Worm (Caenorhabditis elegans) whole organism, L1 larva: ENCODE measurements around the gene C50F4.10.

Experiments
- C16A3.4 ChIP-seq: fragments of 150-350 bp; optimal IDR thresholded peaks from 2 replicates; lab custom pipeline; 2014; ENCODE audit warnings: missing biosample characterization, missing genetic modification characterization
- F16B12.6 ChIP-seq: fragments of 150-350 bp; optimal IDR thresholded peaks from 2 replicates; lab custom pipeline; 2014; ENCODE audit warnings: missing biosample characterization, missing genetic modification characterization
- Y116A8C.19 ChIP-seq: sonication (generic microtip); optimal IDR thresholded peaks from 2 replicates; lab custom pipeline; 2016; ENCODE audit warnings: missing compliant biosample characterization, missing genetic modification characterization, borderline replicate concordance
- aha-1 ChIP-seq: fragments of 150-350 bp; optimal IDR thresholded peaks from 2 replicates; lab custom pipeline; 2014; ENCODE audit warnings: missing biosample characterization, missing genetic modification characterization
- alr-1 ChIP-seq: fragments of 200-800 bp; sonication (Bioruptor generic); optimal IDR thresholded peaks from 2 replicates; lab custom pipeline; 2018; ENCODE audit warnings: borderline replicate concordance, mild to moderate bottlenecking, missing genetic modification characterization, missing compliant biosample characterization
- ama-1 ChIP-seq: fragments of 150-350 bp; optimal IDR thresholded peaks from 2 replicates; lab custom pipeline; 2014
- blmp-1 ChIP-seq: fragments of 150-350 bp; optimal IDR thresholded peaks from 2 replicates; lab custom pipeline; 2014; ENCODE audit warnings: missing biosample characterization, missing genetic modification characterization
- ceh-88 ChIP-seq: fragments of 200-800 bp; sonication (Bioruptor generic); IDR thresholded peaks from 2 replicates; pipeline ENCODE4 v1.3.6; 2022; ENCODE audit warnings: missing genetic modification characterization, missing compliant biosample characterization
- ceh-90 ChIP-seq: sonication (generic microtip); optimal IDR thresholded peaks from 2 replicates; lab custom pipeline; 2016; ENCODE audit warnings: missing genetic modification characterization, missing compliant biosample characterization
- ces-1 ChIP-seq: fragments of 150-350 bp; optimal IDR thresholded peaks from 2 replicates; lab custom pipeline; 2014; ENCODE audit warnings: missing biosample characterization, missing genetic modification reagents, missing genetic modification characterization
- dpl-1 ChIP-seq, 3 experiments: fragments of 150-350 bp in 2 of 3; sonication (generic microtip) in 1 of 3; optimal IDR thresholded peaks; 2 replicates each; lab custom pipeline; 2014 to 2017; ENCODE audit warnings: missing biosample characterization in 3 of 3, missing genetic modification characterization in 3 of 3, missing genetic modification reagents in 3 of 3
- dsc-1 ChIP-seq: sonication (generic microtip); optimal IDR thresholded peaks from 2 replicates; lab custom pipeline; 2016; ENCODE audit warnings: mild to moderate bottlenecking, missing genetic modification characterization, missing compliant biosample characterization
- efl-1 ChIP-seq, 4 experiments: fragments of 150-350 bp; optimal IDR thresholded peaks in 3 of 4; peaks in 1 of 4; 1 replicate in 1 of 4; 2 replicates in 3 of 4; lab custom pipeline; 2014; ENCODE audit warnings: missing biosample characterization in 2 of 4, missing genetic modification characterization in 2 of 4, missing genetic modification reagents in 2 of 4
- efl-3 ChIP-seq: fragments of 200-800 bp; sonication (Bioruptor generic); optimal IDR thresholded peaks from 2 replicates; lab custom pipeline; 2018; ENCODE audit warnings: mild to moderate bottlenecking, missing genetic modification characterization, missing compliant biosample characterization
- egl-13 ChIP-seq: sonication (generic microtip); optimal IDR thresholded peaks from 2 replicates; lab custom pipeline; 2016; ENCODE audit warnings: missing genotype, missing genetic modification reagents, missing genetic modification characterization, missing compliant biosample characterization
- elt-2 ChIP-seq: sonication (generic microtip); optimal IDR thresholded peaks from 2 replicates; lab custom pipeline; 2016; ENCODE audit warnings: missing genetic modification characterization, mild to moderate bottlenecking, inconsistent platforms, missing compliant biosample characterization, missing genetic modification reagents
- elt-3 ChIP-seq, 6 experiments: fragments of 150-350 bp in 1 of 6; sonication (generic microtip); optimal IDR thresholded peaks; 2 replicates each; lab custom pipeline; 2017 to 2018; ENCODE audit warnings: missing biosample characterization in 6 of 6, missing genetic modification characterization in 6 of 6, inconsistent platforms in 1 of 6
- fkh-10 ChIP-seq: sonication (generic microtip); optimal IDR thresholded peaks from 2 replicates; lab custom pipeline; 2017; ENCODE audit warnings: missing biosample characterization, missing genetic modification reagents, missing genetic modification characterization
- fos-1 ChIP-seq: fragments of 150-350 bp; optimal IDR thresholded peaks from 2 replicates; lab custom pipeline; 2014; ENCODE audit warnings: missing biosample characterization, missing genetic modification characterization
- grh-1 ChIP-seq: fragments of 200-800 bp; sonication (Bioruptor generic); IDR thresholded peaks from 2 replicates; pipeline ENCODE4 v1.3.6; 2022; ENCODE audit warnings: missing genetic modification reagents, missing genetic modification characterization, missing compliant biosample characterization
- hlh-17 ChIP-seq: fragments of 200-800 bp; sonication (Bioruptor generic); optimal IDR thresholded peaks from 2 replicates; lab custom pipeline; 2018; ENCODE audit warnings: missing genetic modification characterization, mild to moderate bottlenecking, missing compliant biosample characterization, moderate library complexity, borderline replicate concordance
- hpl-2 ChIP-seq: fragments of 150-350 bp; optimal IDR thresholded peaks from 2 replicates; lab custom pipeline; 2014; ENCODE audit warnings: missing biosample characterization, missing genetic modification reagents, missing genetic modification characterization
- lin-13 ChIP-seq: fragments of 150-350 bp; optimal IDR thresholded peaks from 2 replicates; lab custom pipeline; 2014; ENCODE audit warnings: missing biosample characterization, missing genetic modification reagents, missing genetic modification characterization
- lin-35 ChIP-seq, 2 experiments: fragments of 150-350 bp; optimal IDR thresholded peaks; 2 replicates each; lab custom pipeline; 2014; ENCODE audit warnings: missing biosample characterization in 2 of 2, missing genetic modification characterization in 2 of 2, missing genetic modification reagents in 2 of 2
- lir-3 ChIP-seq: sonication (generic microtip); optimal IDR thresholded peaks from 2 replicates; lab custom pipeline; 2016; ENCODE audit warnings: mild to moderate bottlenecking, missing genetic modification characterization, moderate library complexity, missing compliant biosample characterization; ENCODE audit not compliant: poor library complexity
- nhr-19 ChIP-seq: fragments of 200-800 bp; sonication (Bioruptor generic); conservative IDR thresholded peaks from 2 replicates; pipeline ENCODE4 v1.3.6; 2022; ENCODE audit warnings: missing genetic modification characterization, missing compliant biosample characterization
- nhr-20 ChIP-seq: sonication (generic microtip); optimal IDR thresholded peaks from 2 replicates; lab custom pipeline; 2016; ENCODE audit warnings: mild to moderate bottlenecking, missing genetic modification characterization, missing compliant biosample characterization
- nhr-237 ChIP-seq: fragments of 150-350 bp; optimal IDR thresholded peaks from 2 replicates; lab custom pipeline; 2014; ENCODE audit warnings: missing biosample characterization, missing genetic modification characterization
- nhr-28 ChIP-seq: fragments of 150-350 bp; optimal IDR thresholded peaks from 2 replicates; lab custom pipeline; 2014; ENCODE audit warnings: missing biosample characterization, missing genetic modification characterization
- nhr-47 ChIP-seq: sonication (generic microtip); optimal IDR thresholded peaks from 2 replicates; lab custom pipeline; 2016; ENCODE audit warnings: mild to moderate bottlenecking, missing genetic modification characterization, moderate library complexity, missing compliant biosample characterization
- nhr-71 ChIP-seq: sonication (generic microtip); optimal IDR thresholded peaks from 2 replicates; lab custom pipeline; 2016; ENCODE audit warnings: mild to moderate bottlenecking, missing genetic modification characterization, moderate library complexity, missing compliant biosample characterization
- nhr-76 ChIP-seq: sonication (generic microtip); optimal IDR thresholded peaks from 2 replicates; lab custom pipeline; 2017; ENCODE audit warnings: missing biosample characterization, missing genetic modification characterization
- nhr-85 ChIP-seq: sonication (generic microtip); peaks from one replicate; lab custom pipeline; 2016; ENCODE audit warnings: missing genetic modification characterization, inconsistent platforms, missing compliant biosample characterization
- nhr-90 ChIP-seq: sonication (generic microtip); optimal IDR thresholded peaks from 2 replicates; lab custom pipeline; 2016; ENCODE audit warnings: mild to moderate bottlenecking, missing genetic modification characterization, missing compliant biosample characterization; ENCODE audit not compliant: poor library complexity
- pag-3 ChIP-seq: sonication (generic microtip); optimal IDR thresholded peaks from 2 replicates; lab custom pipeline; 2017; ENCODE audit warnings: missing genetic modification characterization, mild to moderate bottlenecking, missing compliant biosample characterization, antibody characterized with exemption, borderline replicate concordance; ENCODE audit not compliant: insufficient read depth
- pqm-1 ChIP-seq: sonication (generic microtip); optimal IDR thresholded peaks from 3 replicates; lab custom pipeline; 2017; ENCODE audit warnings: missing biosample characterization, missing genetic modification characterization
- snpc-4 ChIP-seq: fragments of 150-350 bp; optimal IDR thresholded peaks from 2 replicates; lab custom pipeline; 2014; ENCODE audit warnings: missing biosample characterization, missing genetic modification characterization
- snu-23 ChIP-seq: sonication (generic microtip); optimal IDR thresholded peaks from 2 replicates; lab custom pipeline; 2016; ENCODE audit warnings: missing genetic modification characterization, missing compliant biosample characterization
- sox-4 ChIP-seq: sonication (generic microtip); optimal IDR thresholded peaks from 2 replicates; lab custom pipeline; 2016; ENCODE audit warnings: missing genetic modification characterization, missing compliant biosample characterization
- swsn-7 ChIP-seq: sonication (generic microtip); optimal IDR thresholded peaks from 2 replicates; lab custom pipeline; 2016; ENCODE audit warnings: missing genetic modification characterization, missing compliant biosample characterization
- tlp-1 ChIP-seq: fragments of 150-350 bp; optimal IDR thresholded peaks from 2 replicates; lab custom pipeline; 2014; ENCODE audit warnings: missing biosample characterization, missing genetic modification characterization
- unc-130 ChIP-seq: fragments of 150-350 bp; optimal IDR thresholded peaks from 2 replicates; lab custom pipeline; 2017; ENCODE audit warnings: missing biosample characterization, missing genetic modification characterization, inconsistent platforms
- unc-86 ChIP-seq: sonication (generic microtip); optimal IDR thresholded peaks from 2 replicates; lab custom pipeline; 2016; ENCODE audit warnings: missing genetic modification characterization, missing compliant biosample characterization
- unc-98 ChIP-seq: fragments of 200-800 bp; sonication (Bioruptor generic); IDR thresholded peaks from 2 replicates; pipeline ENCODE4 v1.3.6; 2022; ENCODE audit warnings: missing genetic modification characterization, missing compliant biosample characterization
- vab-15 ChIP-seq: sonication (generic microtip); optimal IDR thresholded peaks from 2 replicates; lab custom pipeline; 2017; ENCODE audit warnings: missing genotype, mild to moderate bottlenecking, missing genetic modification characterization, missing compliant biosample characterization
- xbp-1 ChIP-seq: sonication (generic microtip); optimal IDR thresholded peaks from 2 replicates; lab custom pipeline; 2016; ENCODE audit warnings: missing genetic modification characterization, missing compliant biosample characterization
- zip-4 ChIP-seq: fragments of 200-800 bp; sonication (Bioruptor generic); optimal IDR thresholded peaks from 2 replicates; lab custom pipeline; 2018; ENCODE audit warnings: mild to moderate bottlenecking, missing genetic modification characterization, moderate library complexity, missing compliant biosample characterization
- ztf-4 ChIP-seq: fragments of 150-350 bp; optimal IDR thresholded peaks from 2 replicates; lab custom pipeline; 2014; ENCODE audit warnings: missing biosample characterization, missing genetic modification characterization

Gene C50F4.10

DNA sequence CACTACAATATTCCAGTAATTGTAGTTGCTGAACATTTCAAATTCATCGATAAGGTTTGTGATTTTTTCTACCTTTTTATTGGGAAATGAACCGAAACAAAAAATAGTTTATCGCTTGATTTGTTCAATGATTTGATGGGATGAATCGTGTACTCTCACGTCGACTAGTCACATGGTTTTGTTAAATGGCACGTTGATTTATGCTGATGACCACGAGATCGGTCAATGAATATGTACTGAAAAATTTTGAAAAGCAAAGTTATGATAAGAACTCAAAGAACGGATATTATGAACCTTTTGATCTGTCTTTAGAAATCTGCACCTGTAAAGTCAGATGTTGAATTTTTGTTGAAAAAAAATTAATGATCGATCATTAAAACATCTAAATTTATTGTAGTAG lies 15.1 kb downstream of the C50F4.10 start (continued):
- no peak for TF ChIP-seq unc-98
- TF ChIP-seq nhr-71 (tag; lab: Kevin White, UChicago) = peak; percentile 89
- TF ChIP-seq hlh-17 = no peak
- TF ChIP-seq grh-1 (GFP tag; lab: Robert Waterston, UW) = peak; percentile 53; the same call in 1 of the 2 replicates
- peak; percentile 79 for TF ChIP-seq snu-23
- 0 out of 2 replicates have a peak, but pooled peaks have one; percentile 35 for TF ChIP-seq ceh-88 (GFP tag; lab: Robert Waterston, UW)
- no peak for TF ChIP-seq pag-3 (tag; lab: Kevin White, UChicago)
- no peak for TF ChIP-seq ztf-4
- no peak for TF ChIP-seq nhr-237 (tag; lab: Kevin White, UChicago)
- TF ChIP-seq efl-1 (optimal IDR thresholded peaks at IDR 0.05; lab: Kevin White, UChicago) = peak in 1 of 2 experiments; percentile 21
- TF ChIP-seq efl-1 (GFP tag; optimal IDR thresholded peaks at IDR 0.05 in 1 of 2; lab: Kevin White, UChicago) = peak in 1 of 2 experiments; percentile 90
- TF ChIP-seq nhr-19 = peak; percentile 95
- TF ChIP-seq pqm-1 (tag; lab: Kevin White, UChicago) = no peak
- no peak for TF ChIP-seq ceh-90 (tag; lab: Kevin White, UChicago)
- peak; percentile 87 for TF ChIP-seq nhr-90 (tag; lab: Kevin White, UChicago)
- peak; percentile 41 for TF ChIP-seq ama-1 (lab: Kevin White, UChicago)
- TF ChIP-seq nhr-76 = no peak
- peak; percentile 78 for TF ChIP-seq elt-2 (tag; lab: Kevin White, UChicago)
- TF ChIP-seq unc-130 (tag; lab: Kevin White, UChicago) = peak; percentile 93
- TF ChIP-seq snpc-4 (tag; lab: Kevin White, UChicago) = no peak
- no peak for TF ChIP-seq swsn-7
- TF ChIP-seq nhr-47 (tag; lab: Kevin White, UChicago) = peak; percentile 69
- TF ChIP-seq tlp-1 (tag; lab: Kevin White, UChicago) = no peak
- TF ChIP-seq hpl-2 (GFP tag; lab: Kevin White, UChicago) = peak; percentile 77
- no peak for TF ChIP-seq efl-3
- peak; percentile 33 to 100 (median 90) for TF ChIP-seq elt-3 (tag; optimal IDR thresholded peaks at IDR 0.05; lab: Kevin White, UChicago)
- TF ChIP-seq, all 84 proteins: peak for 31

DNA sequence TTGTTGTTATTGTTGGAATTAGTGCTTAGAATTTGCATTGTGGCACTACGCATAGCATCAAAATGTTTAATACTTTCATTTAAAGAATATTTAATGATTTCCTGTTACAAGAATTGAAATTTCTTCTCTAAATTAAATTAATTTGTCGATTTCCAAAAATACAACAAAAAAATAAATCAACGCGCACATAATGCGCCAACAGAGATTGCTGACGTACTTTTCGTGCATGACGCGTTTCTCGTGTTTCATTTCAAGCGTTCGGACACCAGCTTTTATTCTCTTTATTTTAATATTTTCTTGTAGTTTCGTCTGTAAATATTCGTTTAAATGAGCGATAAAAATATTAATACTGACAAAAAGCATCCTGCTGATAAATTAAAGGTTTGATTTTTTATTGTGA lies 17.8 kb downstream of the C50F4.10 start, which contains the start of gene eif-2Bdelta:
eif-2Bdelta (plus strand) TSS at position 235 of the 400 bp plus-strand sequence.
- TF ChIP-seq lin-35 (GFP tag; optimal IDR thresholded peaks at IDR 0.05; lab: Kevin White, UChicago) (peak; percentile 49 to 76), nhr-20 (tag; lab: Kevin White, UChicago) (peak; percentile 70), nhr-237 (tag; lab: Kevin White, UChicago) (no peak), ces-1 (no peak), vab-15 (no peak), lin-13 (GFP tag; lab: Kevin White, UChicago) (no peak), nhr-76 (no peak), nhr-85 (tag; lab: Kevin White, UChicago) (peak; percentile 80), dpl-1 (GFP tag; optimal IDR thresholded peaks at IDR 0.05; lab: Kevin White, UChicago) (peak; percentile 57 to 76 (median 71)), nhr-47 (tag; lab: Kevin White, UChicago) (peak; percentile 79), nhr-28 (tag; lab: Kevin White, UChicago) (no peak), Y116A8C.19 (tag; lab: Kevin White, UChicago) (no peak), zip-4 (GFP tag; lab: Kevin White, UChicago) (peak; percentile 27), lir-3 (tag; lab: Kevin White, UChicago) (no peak), alr-1 (no peak), tlp-1 (tag; lab: Kevin White, UChicago) (no peak), elt-2 (tag; lab: Kevin White, UChicago) (peak; percentile 55), efl-1 (optimal IDR thresholded peaks at IDR 0.05; lab: Kevin White, UChicago) (peak; percentile 51 to 73), efl-1 (GFP tag; optimal IDR thresholded peaks at IDR 0.05 in 1 of 2; lab: Kevin White, UChicago) (peak; percentile 68 to 96), blmp-1 (tag; lab: Kevin White, UChicago) (peak; percentile 52), unc-130 (tag; lab: Kevin White, UChicago) (no peak), dsc-1 (tag; lab: Kevin White, UChicago) (peak; percentile 78), unc-86 (peak; percentile 59), snpc-4 (tag; lab: Kevin White, UChicago) (peak; percentile 54), aha-1 (no peak), F16B12.6 (no peak), C16A3.4 (tag; lab: Kevin White, UChicago) (peak; percentile 39), sox-4 (tag; lab: Kevin White, UChicago) (peak; percentile 63), pag-3 (tag; lab: Kevin White, UChicago) (no peak), nhr-90 (tag; lab: Kevin White, UChicago) (peak; percentile 74), efl-3 (no peak), snu-23 (peak; percentile 79), xbp-1 (tag; lab: Kevin White, UChicago) (peak; percentile 75), fos-1 (tag; lab: Kevin White, UChicago) (no peak), fkh-10 (GFP tag; lab: Kevin White, UChicago) (no peak), hlh-17 (no peak), egl-13 (peak; percentile 45)
